Worm (Caenorhabditis elegans) whole organism, L4 larva: ENCODE results near the gene ifbp-1.

ENCODE experiments used
- D1046.2 ChIP-seq: fragments of 200-800 bp; sonication (Bioruptor generic); IDR thresholded peaks from 2 replicates; pipeline ENCODE4 v1.3.6; 2022; ENCODE audit warnings: missing genetic modification characterization, missing compliant biosample characterization
- F10B5.3 ChIP-seq: sonication (generic microtip); optimal IDR thresholded peaks from 2 replicates; lab custom pipeline; 2016; ENCODE audit warnings: mild to moderate bottlenecking, missing genetic modification characterization, missing compliant biosample characterization
- R02D3.7 ChIP-seq: fragments of 150-350 bp; sonication (generic microtip); optimal IDR thresholded peaks from 3 replicates; lab custom pipeline; 2014; ENCODE audit warnings: missing biosample characterization, missing genetic modification characterization
- T20F7.1 ChIP-seq: fragments of 200-800 bp; sonication (Bioruptor generic); optimal IDR thresholded peaks from 2 replicates; lab custom pipeline; 2018; ENCODE audit warnings: mild to moderate bottlenecking, missing genetic modification characterization, missing compliant biosample characterization
- Y5F2A.4 ChIP-seq: fragments of 200-800 bp; sonication (Bioruptor generic); optimal IDR thresholded peaks from 2 replicates; lab custom pipeline; 2018; ENCODE audit warnings: mild to moderate bottlenecking, missing genetic modification characterization, missing compliant biosample characterization
- ZK337.2 ChIP-seq: fragments of 200-800 bp; sonication (Bioruptor generic); IDR thresholded peaks from 2 replicates; pipeline ENCODE4 v1.3.6; 2022; ENCODE audit warnings: missing genetic modification reagents, missing genetic modification characterization, missing compliant biosample characterization
- ZK546.5 ChIP-seq, 2 experiments: sonication (generic microtip); optimal IDR thresholded peaks; 2 replicates each; lab custom pipeline; 2017; ENCODE audit warnings: missing biosample characterization in 2 of 2, missing genetic modification characterization in 2 of 2
- aha-1 ChIP-seq: fragments of 150-350 bp; peaks from one replicate; lab custom pipeline; 2014; ENCODE audit warnings: missing biosample characterization, missing genetic modification characterization
- arid-1 ChIP-seq: fragments of 200-800 bp; sonication (Bioruptor generic); conservative IDR thresholded peaks from 2 replicates; pipeline ENCODE4 v1.3.6; 2022; ENCODE audit warnings: missing genetic modification reagents, missing genetic modification characterization, missing compliant biosample characterization
- ceh-32 ChIP-seq: sonication (generic microtip); optimal IDR thresholded peaks from 2 replicates; lab custom pipeline; 2016; ENCODE audit warnings: mild to moderate bottlenecking, missing genetic modification characterization, missing compliant biosample characterization; ENCODE audit not compliant: poor library complexity
- ceh-62 ChIP-seq: sonication (generic microtip); optimal IDR thresholded peaks from 2 replicates; lab custom pipeline; 2017; ENCODE audit warnings: missing biosample characterization, missing genetic modification characterization
- daf-16 ChIP-seq, 3 experiments: sonication (generic microtip); optimal IDR thresholded peaks; 2 replicates each; lab custom pipeline; 2016 to 2017; ENCODE audit warnings: missing genetic modification characterization in 3 of 3, missing genetic modification reagents in 3 of 3, mild to moderate bottlenecking in 2 of 3, missing compliant biosample characterization in 2 of 3, missing biosample characterization in 1 of 3, moderate library complexity in 1 of 3
- daf-19 ChIP-seq: fragments of 200-800 bp; sonication (Bioruptor generic); conservative IDR thresholded peaks from 2 replicates; pipeline ENCODE4 v1.3.6; 2022; ENCODE audit warnings: missing genetic modification characterization, missing compliant biosample characterization
- dmd-8 ChIP-seq: fragments of 200-800 bp; sonication (Bioruptor generic); IDR thresholded peaks from 2 replicates; pipeline ENCODE4 v1.3.6; 2022; ENCODE audit warnings: missing genetic modification characterization, missing compliant biosample characterization
- dpl-1 ChIP-seq: fragments of 150-350 bp; optimal IDR thresholded peaks from 2 replicates; lab custom pipeline; 2014; ENCODE audit warnings: missing biosample characterization, missing genetic modification reagents, missing genetic modification characterization
- dve-1 ChIP-seq: sonication (generic microtip); optimal IDR thresholded peaks from 2 replicates; lab custom pipeline; 2017; ENCODE audit warnings: antibody characterized with exemption, mild to moderate bottlenecking, missing genetic modification characterization, missing compliant biosample characterization; ENCODE audit not compliant: insufficient read depth
- egl-27 ChIP-seq: sonication (generic microtip); optimal IDR thresholded peaks from 3 replicates; lab custom pipeline; 2017; ENCODE audit warnings: missing biosample characterization, missing genetic modification reagents, missing genetic modification characterization
- egl-43 ChIP-seq: fragments of 200-800 bp; sonication (Bioruptor generic); IDR thresholded peaks from 2 replicates; pipeline ENCODE4 v1.3.6; 2022; ENCODE audit warnings: missing genetic modification reagents, missing genetic modification characterization, missing compliant biosample characterization
- hif-1 ChIP-seq, 2 experiments: sonication (generic microtip); optimal IDR thresholded peaks; 2 replicates each; lab custom pipeline; 2016 to 2017; ENCODE audit warnings: missing compliant biosample characterization in 2 of 2, missing genetic modification characterization in 2 of 2, missing genetic modification reagents in 2 of 2, missing genotype in 2 of 2, mild to moderate bottlenecking in 1 of 2
- hlh-11 ChIP-seq: fragments of 200-800 bp; sonication (Bioruptor generic); optimal IDR thresholded peaks from 2 replicates; lab custom pipeline; 2018; ENCODE audit warnings: mild to moderate bottlenecking, missing genetic modification characterization, missing compliant biosample characterization
- hlh-30 ChIP-seq: sonication (generic microtip); optimal IDR thresholded peaks from 2 replicates; lab custom pipeline; 2017; ENCODE audit warnings: antibody characterized with exemption, mild to moderate bottlenecking, missing genetic modification characterization, missing compliant biosample characterization; ENCODE audit not compliant: insufficient read depth
- hmg-1.1 ChIP-seq: fragments of 200-800 bp; sonication (Bioruptor generic); IDR thresholded peaks from 2 replicates; pipeline ENCODE4 v1.3.6; 2022; ENCODE audit warnings: missing genetic modification reagents, missing genetic modification characterization, missing compliant biosample characterization
- jun-1 ChIP-seq: fragments of 150-350 bp; optimal IDR thresholded peaks from 2 replicates; lab custom pipeline; 2014; ENCODE audit warnings: missing biosample characterization, missing genetic modification reagents, missing genetic modification characterization
- lin-38 ChIP-seq: fragments of 200-800 bp; sonication (Bioruptor generic); IDR thresholded peaks from 2 replicates; pipeline ENCODE4 v1.3.6; 2022; ENCODE audit warnings: missing genetic modification reagents, missing genetic modification characterization, missing compliant biosample characterization
- lin-39 ChIP-seq: fragments of 150-350 bp; optimal IDR thresholded peaks from 2 replicates; lab custom pipeline; 2014; ENCODE audit warnings: missing biosample characterization, missing genetic modification reagents, missing genetic modification characterization
- madf-5 ChIP-seq, 2 experiments: fragments of 200-800 bp; sonication (Bioruptor generic); IDR thresholded peaks; 2 replicates each; pipeline ENCODE4 v1.3.6; 2022; ENCODE audit warnings: missing compliant biosample characterization in 2 of 2, missing genetic modification characterization in 2 of 2
- madf-9 ChIP-seq: fragments of 200-800 bp; sonication (Bioruptor generic); conservative IDR thresholded peaks from 2 replicates; pipeline ENCODE4 v1.3.6; 2022; ENCODE audit warnings: missing genetic modification reagents, missing genetic modification characterization, missing compliant biosample characterization
- mdt-29 ChIP-seq: fragments of 200-800 bp; sonication (Bioruptor generic); IDR thresholded peaks from 2 replicates; pipeline ENCODE4 v1.3.6; 2022; ENCODE audit warnings: missing genetic modification reagents, missing genetic modification characterization, missing compliant biosample characterization
- mep-1 ChIP-seq: fragments of 150-350 bp; sonication (generic microtip); optimal IDR thresholded peaks from 3 replicates; lab custom pipeline; 2014; ENCODE audit warnings: missing biosample characterization, missing genetic modification characterization
- mxl-2 ChIP-seq: fragments of 200-800 bp; sonication (Bioruptor generic); conservative IDR thresholded peaks from 2 replicates; pipeline ENCODE4 v1.3.6; 2022; ENCODE audit warnings: missing genetic modification reagents, missing genetic modification characterization, missing compliant biosample characterization
- mxl-3 ChIP-seq: fragments of 200-800 bp; sonication (Bioruptor generic); optimal IDR thresholded peaks from 2 replicates; lab custom pipeline; 2018; ENCODE audit warnings: mild to moderate bottlenecking, missing genetic modification characterization, missing compliant biosample characterization
- nhr-10 ChIP-seq: fragments of 150-350 bp; optimal IDR thresholded peaks from 2 replicates; lab custom pipeline; 2014; ENCODE audit warnings: missing biosample characterization, missing genetic modification characterization
- nhr-11 ChIP-seq: fragments of 150-350 bp; optimal IDR thresholded peaks from 2 replicates; lab custom pipeline; 2014; ENCODE audit warnings: missing biosample characterization, missing genetic modification characterization
- nhr-25 ChIP-seq: sonication (generic microtip); optimal IDR thresholded peaks from 2 replicates; lab custom pipeline; 2017; ENCODE audit warnings: missing genetic modification characterization, mild to moderate bottlenecking, missing compliant biosample characterization, antibody characterized with exemption, moderate library complexity, borderline replicate concordance; ENCODE audit not compliant: insufficient read depth
- nhr-28 ChIP-seq: fragments of 150-350 bp; optimal IDR thresholded peaks from 2 replicates; lab custom pipeline; 2014; ENCODE audit warnings: missing biosample characterization, missing genetic modification characterization
- nhr-41 ChIP-seq: fragments of 200-800 bp; sonication (Bioruptor generic); IDR thresholded peaks from 2 replicates; pipeline ENCODE4 v1.3.6; 2022; ENCODE audit warnings: missing genetic modification reagents, missing genetic modification characterization, missing compliant biosample characterization
- nhr-48 ChIP-seq: sonication (generic microtip); optimal IDR thresholded peaks from 2 replicates; lab custom pipeline; 2016; ENCODE audit warnings: mild to moderate bottlenecking, missing genetic modification characterization, missing compliant biosample characterization
- nhr-76 ChIP-seq: fragments of 150-350 bp; optimal IDR thresholded peaks from 2 replicates; lab custom pipeline; 2014; ENCODE audit warnings: missing biosample characterization, missing genetic modification characterization
- nhr-77 ChIP-seq: fragments of 150-350 bp; optimal IDR thresholded peaks from 2 replicates; lab custom pipeline; 2014; ENCODE audit warnings: missing biosample characterization, missing genetic modification characterization
- pqm-1 ChIP-seq: sonication (generic microtip); optimal IDR thresholded peaks from 2 replicates; lab custom pipeline; 2017; ENCODE audit warnings: missing biosample characterization, missing genetic modification characterization
- rbr-2 ChIP-seq: sonication (generic microtip); optimal IDR thresholded peaks from 2 replicates; lab custom pipeline; 2016; ENCODE audit warnings: missing genotype, missing genetic modification characterization, missing compliant biosample characterization
- skn-1 ChIP-seq: fragments of 150-350 bp; optimal IDR thresholded peaks from 2 replicates; lab custom pipeline; 2014; ENCODE audit warnings: missing biosample characterization, missing genetic modification characterization
- snpc-1.2 ChIP-seq: fragments of 200-800 bp; sonication (Bioruptor generic); IDR thresholded peaks from 2 replicates; pipeline ENCODE4 v1.3.6; 2022; ENCODE audit warnings: missing genetic modification reagents, missing genetic modification characterization, missing compliant biosample characterization
- snpc-4 ChIP-seq: fragments of 150-350 bp; optimal IDR thresholded peaks from 2 replicates; lab custom pipeline; 2014; ENCODE audit warnings: missing biosample characterization, missing genetic modification characterization
- tag-97 ChIP-seq: fragments of 200-800 bp; sonication (Bioruptor generic); IDR thresholded peaks from 2 replicates; pipeline ENCODE4 v1.3.6; 2022; ENCODE audit warnings: missing genetic modification characterization, missing compliant biosample characterization
- unc-130 ChIP-seq: sonication (generic microtip); optimal IDR thresholded peaks from 2 replicates; lab custom pipeline; 2016; ENCODE audit warnings: missing genetic modification reagents, missing genetic modification characterization, missing compliant biosample characterization
- unc-62 ChIP-seq, 3 experiments: fragments of 150-350 bp in 1 of 3; sonication (generic microtip); optimal IDR thresholded peaks in 2 of 3; peaks in 1 of 3; 1 replicate in 1 of 3; 2 replicates in 2 of 3; lab custom pipeline; 2014 to 2017; ENCODE audit warnings: missing biosample characterization in 3 of 3, missing genetic modification characterization in 3 of 3, missing genetic modification reagents in 3 of 3, missing genotype in 1 of 3
- vab-7 ChIP-seq: fragments of 200-800 bp; sonication (Bioruptor generic); IDR thresholded peaks from 2 replicates; pipeline ENCODE4 v1.3.6; 2022; ENCODE audit warnings: missing genetic modification reagents, missing genetic modification characterization, missing compliant biosample characterization
- zag-1 ChIP-seq: fragments of 150-350 bp; optimal IDR thresholded peaks from 2 replicates; lab custom pipeline; 2014; ENCODE audit warnings: missing biosample characterization, missing genetic modification characterization
- zfp-3 ChIP-seq: fragments of 200-800 bp; sonication (Bioruptor generic); conservative IDR thresholded peaks from 2 replicates; pipeline ENCODE4 v1.3.6; 2022; ENCODE audit warnings: missing genetic modification reagents, missing genetic modification characterization, missing compliant biosample characterization
- zip-11 ChIP-seq: fragments of 200-800 bp; sonication (Bioruptor generic); IDR thresholded peaks from 2 replicates; pipeline ENCODE4 v1.3.6; 2022; ENCODE audit warnings: missing genetic modification characterization, missing compliant biosample characterization

The ifbp-1 gene

ce11 chrV:13369663-13370062 is 10.4 kb downstream of the ifbp-1 start (continued):
- TF ChIP-seq madf-9 (GFP tag; lab: Robert Waterston, UW) (no peak), nhr-48 (tag; lab: Kevin White, UChicago) (no peak), hmg-1.1 (no peak), nhr-28 (peak; percentile 55), nhr-10 (tag; lab: Kevin White, UChicago) (peak; percentile 36), egl-27 (tag; lab: Kevin White, UChicago) (no peak), Y5F2A.4 (GFP tag; lab: Kevin White, UChicago) (no peak), hlh-30 (tag; lab: Kevin White, UChicago) (no peak), F10B5.3 (tag; lab: Kevin White, UChicago) (no peak), dmd-8 (GFP tag; lab: Robert Waterston, UW) (no peak), lin-38 (no peak), hif-1 (tag; optimal IDR thresholded peaks at IDR 0.05; lab: Kevin White, UChicago) (no peak), mxl-2 (GFP tag; lab: Robert Waterston, UW) (0 out of 2 replicates have a peak, but pooled peaks have one; percentile 11), zip-11 (GFP tag; lab: Robert Waterston, UW) (no peak), tag-97 (GFP tag; lab: Robert Waterston, UW) (no peak), unc-62 (GFP tag; optimal IDR thresholded peaks at IDR 0.05 in 1 of 2; lab: Kevin White, UChicago) (peak in 1 of 2 experiments; percentile 6), unc-62 (tag; optimal IDR thresholded peaks at IDR 0.05; lab: Kevin White, UChicago) (no peak), unc-130 (GFP tag; lab: Kevin White, UChicago) (no peak), dpl-1 (GFP tag; lab: Kevin White, UChicago) (no peak), snpc-1.2 (GFP tag; lab: Robert Waterston, UW) (no peak), nhr-76 (no peak), nhr-11 (tag; lab: Kevin White, UChicago) (no peak), nhr-41 (no peak), mep-1 (tag; lab: Kevin White, UChicago) (peak; percentile 60), lin-39 (tag; lab: Kevin White, UChicago) (no peak), jun-1 (tag; lab: Kevin White, UChicago) (no peak), arid-1 (GFP tag; lab: Robert Waterston, UW) (no peak), dve-1 (peak; percentile 41), nhr-25 (tag; lab: Kevin White, UChicago) (peak; percentile 3), ceh-62 (tag; lab: Kevin White, UChicago) (no peak), madf-5 (GFP tag; IDR thresholded peaks at IDR 0.05; lab: Robert Waterston, UW) (no peak), zag-1 (no peak), ZK337.2 (no peak), pqm-1 (peak; percentile 54), D1046.2 (no peak), egl-43 (no peak), mdt-29 (GFP tag; lab: Robert Waterston, UW) (no peak; the same call in 1 of the 2 replicates), R02D3.7 (tag; lab: Kevin White, UChicago) (no peak), mxl-3 (GFP tag; lab: Kevin White, UChicago) (peak; percentile 66), hlh-11 (no peak), rbr-2 (tag; lab: Kevin White, UChicago) (no peak), snpc-4 (tag; lab: Kevin White, UChicago) (no peak), ceh-32 (no peak), aha-1 (no peak), T20F7.1 (peak; percentile 31), daf-19 (no peak), zfp-3 (GFP tag; lab: Robert Waterston, UW) (peak; percentile 64), daf-16 (GFP tag; optimal IDR thresholded peaks at IDR 0.05; lab: Kevin White, UChicago) (no peak), daf-16 (tag; optimal IDR thresholded peaks at IDR 0.05; lab: Kevin White, UChicago) (peak; percentile 68), vab-7 (GFP tag; lab: Robert Waterston, UW) (no peak), nhr-77 (peak; percentile 62), skn-1 (no peak), ZK546.5 (tag; optimal IDR thresholded peaks at IDR 0.05; lab: Kevin White, UChicago) (no peak)
